Worm (Caenorhabditis elegans): ENCODE data around the gene pbs-3.

ce11 chrII:4984151-4984550 is 28.9 kb upstream of the pbs-3 start:
- no peak for TF ChIP-seq egl-27 (tag; optimal IDR thresholded peaks at IDR 0.05)
- no peak for TF ChIP-seq ztf-11 (tag; optimal IDR thresholded peaks at IDR 0.05)
- no peak for TF ChIP-seq ama-1 (optimal IDR thresholded peaks at IDR 0.05)
- no peak for TF ChIP-seq pha-4 (tag; optimal IDR thresholded peaks at IDR 0.05)
- TF ChIP-seq nfya-1 (tag; optimal IDR thresholded peaks at IDR 0.05; ENCODE audit: insufficient read depth): no peak
- no peak for TF ChIP-seq nhr-23 (tag; optimal IDR thresholded peaks at IDR 0.05)
- TF ChIP-seq fos-1 (tag; optimal IDR thresholded peaks at IDR 0.05): no peak
- no peak for TF ChIP-seq nhr-12 (tag; optimal IDR thresholded peaks at IDR 0.05)
